Fruit fly (Drosophila melanogaster) S2 (cell line): ENCODE data around the gene smash.

Experiments
- CG8478 ChIP-seq: fragments of >200 bp; optimal IDR thresholded peaks from 2 replicates; lab custom pipeline; 2018
- CTCF ChIP-seq, 2 experiments: fragments of >200 bp; optimal IDR thresholded peaks; 2 replicates each; lab custom pipeline; 2018

DNA sequence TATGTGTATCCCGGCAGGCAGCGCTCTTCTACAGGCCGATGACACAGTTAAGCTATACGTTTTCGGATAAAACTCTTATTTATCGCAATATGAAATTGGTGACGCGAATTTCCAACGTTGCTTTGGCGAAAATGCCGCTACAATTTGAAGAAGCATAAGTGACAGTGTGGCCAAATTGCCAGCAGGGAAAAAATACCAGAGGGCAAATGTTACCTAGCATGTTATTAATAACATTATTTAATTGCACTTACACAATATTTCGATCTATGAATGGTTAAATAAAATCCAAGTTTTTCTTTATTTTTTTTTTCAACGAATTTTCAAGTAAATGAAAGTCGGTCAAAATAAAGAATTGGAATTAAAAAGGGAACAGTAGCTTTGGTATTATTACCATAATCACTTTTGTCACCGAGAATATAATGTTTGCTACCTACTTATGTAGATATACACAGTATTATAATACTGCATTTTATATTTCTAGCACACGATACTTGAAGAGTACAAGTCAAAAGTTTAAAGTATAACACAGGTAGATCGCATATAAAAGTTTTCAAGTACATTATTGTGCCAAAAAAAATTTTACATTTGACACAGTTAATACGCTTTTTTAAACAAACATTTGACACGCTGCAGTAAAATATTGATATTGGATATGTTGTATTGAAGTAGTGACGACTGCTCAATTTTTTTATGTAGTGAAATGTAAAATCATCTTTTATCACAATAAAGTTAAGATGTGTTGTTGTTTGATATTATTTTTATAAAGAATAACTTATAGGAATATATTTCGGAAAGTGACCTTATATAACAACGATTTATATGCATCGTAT is 89.7 kb downstream of the smash start, which contains the start of gene tacc:
- TF ChIP-seq CTCF (optimal IDR thresholded peaks at IDR 0.05; lab: Kevin White, UChicago), result no peak
- no peak for TF ChIP-seq CG8478 (lab: Kevin White, UChicago)
